Worm (Caenorhabditis elegans) whole organism, L1 larva: ENCODE measurements around the gene M176.5.

ENCODE experiments used
- ama-1 ChIP-seq: fragments of 150-350 bp; optimal IDR thresholded peaks from 2 replicates; lab custom pipeline; 2014
- fkh-4 ChIP-seq: sonication (generic microtip); optimal IDR thresholded peaks from 2 replicates; lab custom pipeline; 2016; ENCODE audit warnings: missing compliant biosample characterization, missing genetic modification characterization, borderline replicate concordance
- lin-13 ChIP-seq: fragments of 150-350 bp; optimal IDR thresholded peaks from 2 replicates; lab custom pipeline; 2014; ENCODE audit warnings: missing biosample characterization, missing genetic modification reagents, missing genetic modification characterization
- lin-15B ChIP-seq: fragments of 150-350 bp; sonication (generic microtip); optimal IDR thresholded peaks from 3 replicates; lab custom pipeline; 2014; ENCODE audit warnings: missing biosample characterization, missing genetic modification characterization
- lsy-2 ChIP-seq, 2 experiments: fragments of 150-350 bp; optimal IDR thresholded peaks; 2 replicates each; lab custom pipeline; 2014; ENCODE audit warnings: missing biosample characterization in 2 of 2, missing genetic modification characterization in 2 of 2
- nhr-237 ChIP-seq: fragments of 150-350 bp; optimal IDR thresholded peaks from 2 replicates; lab custom pipeline; 2014; ENCODE audit warnings: missing biosample characterization, missing genetic modification characterization
- nhr-77 ChIP-seq: fragments of 150-350 bp; optimal IDR thresholded peaks from 2 replicates; lab custom pipeline; 2014; ENCODE audit warnings: missing biosample characterization, missing genetic modification characterization
- pag-3 ChIP-seq: sonication (generic microtip); optimal IDR thresholded peaks from 2 replicates; lab custom pipeline; 2017; ENCODE audit warnings: missing genetic modification characterization, mild to moderate bottlenecking, missing compliant biosample characterization, antibody characterized with exemption, borderline replicate concordance; ENCODE audit not compliant: insufficient read depth
- unc-86 ChIP-seq: sonication (generic microtip); optimal IDR thresholded peaks from 2 replicates; lab custom pipeline; 2016; ENCODE audit warnings: missing genetic modification characterization, missing compliant biosample characterization
- ztf-4 ChIP-seq: fragments of 150-350 bp; optimal IDR thresholded peaks from 2 replicates; lab custom pipeline; 2014; ENCODE audit warnings: missing biosample characterization, missing genetic modification characterization

- no peak for TF ChIP-seq lin-15B (tag; lab: Kevin White, UChicago)
- no peak for TF ChIP-seq nhr-77
- TF ChIP-seq nhr-237 (tag; lab: Kevin White, UChicago) = no peak
- TF ChIP-seq fkh-4 (tag; lab: Kevin White, UChicago) = no peak
- no peak for TF ChIP-seq ama-1
- no peak for TF ChIP-seq pag-3
- TF ChIP-seq lin-13 (GFP tag; lab: Kevin White, UChicago) = no peak
- TF ChIP-seq unc-86 (tag; lab: Kevin White, UChicago) = no peak
- no peak for TF ChIP-seq lsy-2 (tag; optimal IDR thresholded peaks at IDR 0.05; lab: Kevin White, UChicago)
- no peak for TF ChIP-seq ztf-4 (tag; lab: Kevin White, UChicago)
These were observed 24.5 kb downstream of the M176.5 start, which contains the start of gene Y51B9A.6 for ce11 chrII:9403087-9403486.
